Worm (Caenorhabditis elegans) whole organism, L1 larva: Measurements from ENCODE around the gene pqn-39.

Experiments used
- C16A3.4 ChIP-seq: fragments of 150-350 bp; optimal IDR thresholded peaks from 2 replicates; lab custom pipeline; 2014; ENCODE audit warnings: missing biosample characterization, missing genetic modification characterization
- C34B4.2 ChIP-seq: sonication (generic microtip); optimal IDR thresholded peaks from 2 replicates; lab custom pipeline; 2017; ENCODE audit warnings: mild to moderate bottlenecking, missing genetic modification characterization, missing compliant biosample characterization
- F16B12.6 ChIP-seq: fragments of 150-350 bp; optimal IDR thresholded peaks from 2 replicates; lab custom pipeline; 2014; ENCODE audit warnings: missing biosample characterization, missing genetic modification characterization
- alr-1 ChIP-seq: fragments of 200-800 bp; sonication (Bioruptor generic); optimal IDR thresholded peaks from 2 replicates; lab custom pipeline; 2018; ENCODE audit warnings: borderline replicate concordance, mild to moderate bottlenecking, missing genetic modification characterization, missing compliant biosample characterization
- aly-2 ChIP-seq: fragments of 150-350 bp; optimal IDR thresholded peaks from 2 replicates; lab custom pipeline; 2014; ENCODE audit warnings: missing biosample characterization, missing genetic modification characterization
- ama-1 ChIP-seq: fragments of 150-350 bp; optimal IDR thresholded peaks from 2 replicates; lab custom pipeline; 2014
- blmp-1 ChIP-seq: fragments of 150-350 bp; optimal IDR thresholded peaks from 2 replicates; lab custom pipeline; 2014; ENCODE audit warnings: missing biosample characterization, missing genetic modification characterization
- ceh-63 ChIP-seq: fragments of 200-800 bp; sonication (Bioruptor generic); optimal IDR thresholded peaks from 2 replicates; lab custom pipeline; 2018; ENCODE audit warnings: mild to moderate bottlenecking, missing genetic modification characterization, missing compliant biosample characterization
- ceh-8 ChIP-seq: fragments of 200-800 bp; sonication (Bioruptor generic); optimal IDR thresholded peaks from 2 replicates; lab custom pipeline; 2018; ENCODE audit warnings: mild to moderate bottlenecking, missing genetic modification characterization, moderate library complexity, missing compliant biosample characterization
- ceh-88 ChIP-seq: fragments of 200-800 bp; sonication (Bioruptor generic); IDR thresholded peaks from 2 replicates; pipeline ENCODE4 v1.3.6; 2022; ENCODE audit warnings: missing genetic modification characterization, missing compliant biosample characterization
- dpl-1 ChIP-seq, 3 experiments: fragments of 150-350 bp in 2 of 3; sonication (generic microtip) in 1 of 3; optimal IDR thresholded peaks; 2 replicates each; lab custom pipeline; 2014 to 2017; ENCODE audit warnings: missing biosample characterization in 3 of 3, missing genetic modification characterization in 3 of 3, missing genetic modification reagents in 3 of 3
- dsc-1 ChIP-seq: sonication (generic microtip); optimal IDR thresholded peaks from 2 replicates; lab custom pipeline; 2016; ENCODE audit warnings: mild to moderate bottlenecking, missing genetic modification characterization, missing compliant biosample characterization
- efl-1 ChIP-seq, 4 experiments: fragments of 150-350 bp; optimal IDR thresholded peaks in 3 of 4; peaks in 1 of 4; 1 replicate in 1 of 4; 2 replicates in 3 of 4; lab custom pipeline; 2014; ENCODE audit warnings: missing biosample characterization in 2 of 4, missing genetic modification characterization in 2 of 4, missing genetic modification reagents in 2 of 4
- egl-13 ChIP-seq: sonication (generic microtip); optimal IDR thresholded peaks from 2 replicates; lab custom pipeline; 2016; ENCODE audit warnings: missing genotype, missing genetic modification reagents, missing genetic modification characterization, missing compliant biosample characterization
- egl-27 ChIP-seq, 2 experiments: fragments of 150-350 bp in 1 of 2; sonication (generic microtip); optimal IDR thresholded peaks; 3 replicates each; lab custom pipeline; 2017 to 2018; ENCODE audit warnings: missing biosample characterization in 2 of 2, missing genetic modification characterization in 2 of 2, missing genetic modification reagents in 2 of 2
- elt-2 ChIP-seq: sonication (generic microtip); optimal IDR thresholded peaks from 2 replicates; lab custom pipeline; 2016; ENCODE audit warnings: missing genetic modification characterization, mild to moderate bottlenecking, inconsistent platforms, missing compliant biosample characterization, missing genetic modification reagents
- elt-3 ChIP-seq, 6 experiments: fragments of 150-350 bp in 1 of 6; sonication (generic microtip); optimal IDR thresholded peaks; 2 replicates each; lab custom pipeline; 2017 to 2018; ENCODE audit warnings: missing biosample characterization in 6 of 6, missing genetic modification characterization in 6 of 6, inconsistent platforms in 1 of 6
- fkh-10 ChIP-seq: sonication (generic microtip); optimal IDR thresholded peaks from 2 replicates; lab custom pipeline; 2017; ENCODE audit warnings: missing biosample characterization, missing genetic modification reagents, missing genetic modification characterization
- fkh-4 ChIP-seq: sonication (generic microtip); optimal IDR thresholded peaks from 2 replicates; lab custom pipeline; 2016; ENCODE audit warnings: missing compliant biosample characterization, missing genetic modification characterization, borderline replicate concordance
- fkh-8 ChIP-seq: sonication (generic microtip); optimal IDR thresholded peaks from 2 replicates; lab custom pipeline; 2016; ENCODE audit warnings: mild to moderate bottlenecking, missing genetic modification characterization, missing compliant biosample characterization
- fos-1 ChIP-seq: fragments of 150-350 bp; optimal IDR thresholded peaks from 2 replicates; lab custom pipeline; 2014; ENCODE audit warnings: missing biosample characterization, missing genetic modification characterization
- hlh-4 ChIP-seq: sonication (generic microtip); optimal IDR thresholded peaks from 2 replicates; lab custom pipeline; 2016; ENCODE audit warnings: mild to moderate bottlenecking, missing genetic modification characterization, missing compliant biosample characterization
- lin-13 ChIP-seq: fragments of 150-350 bp; optimal IDR thresholded peaks from 2 replicates; lab custom pipeline; 2014; ENCODE audit warnings: missing biosample characterization, missing genetic modification reagents, missing genetic modification characterization
- lin-14 ChIP-seq: fragments of 200-800 bp; sonication (Bioruptor generic); optimal IDR thresholded peaks from 2 replicates; lab custom pipeline; 2018; ENCODE audit warnings: mild to moderate bottlenecking, missing genetic modification characterization, moderate library complexity, missing compliant biosample characterization
- lin-35 ChIP-seq, 2 experiments: fragments of 150-350 bp; optimal IDR thresholded peaks; 2 replicates each; lab custom pipeline; 2014; ENCODE audit warnings: missing biosample characterization in 2 of 2, missing genetic modification characterization in 2 of 2, missing genetic modification reagents in 2 of 2
- lir-3 ChIP-seq: sonication (generic microtip); optimal IDR thresholded peaks from 2 replicates; lab custom pipeline; 2016; ENCODE audit warnings: mild to moderate bottlenecking, missing genetic modification characterization, moderate library complexity, missing compliant biosample characterization; ENCODE audit not compliant: poor library complexity
- lsy-2 ChIP-seq, 2 experiments: fragments of 150-350 bp; optimal IDR thresholded peaks; 2 replicates each; lab custom pipeline; 2014; ENCODE audit warnings: missing biosample characterization in 2 of 2, missing genetic modification characterization in 2 of 2
- mab-9 ChIP-seq: fragments of 200-800 bp; sonication (Bioruptor generic); IDR thresholded peaks from 2 replicates; pipeline ENCODE4 v1.3.6; 2022; ENCODE audit warnings: missing genetic modification reagents, missing genetic modification characterization, missing compliant biosample characterization
- mdl-1 ChIP-seq, 2 experiments: fragments of 150-350 bp; optimal IDR thresholded peaks; 2 replicates each; lab custom pipeline; 2014 to 2017; ENCODE audit warnings: missing biosample characterization in 2 of 2, missing genetic modification characterization in 2 of 2, inconsistent platforms in 1 of 2
- mef-2 ChIP-seq: fragments of 150-350 bp; optimal IDR thresholded peaks from 2 replicates; lab custom pipeline; 2014; ENCODE audit warnings: missing biosample characterization, missing genetic modification characterization
- nhr-11 ChIP-seq: fragments of 150-350 bp; optimal IDR thresholded peaks from 2 replicates; lab custom pipeline; 2014; ENCODE audit warnings: missing biosample characterization, missing genetic modification characterization
- nhr-12 ChIP-seq: sonication (generic microtip); optimal IDR thresholded peaks from 2 replicates; lab custom pipeline; 2017; ENCODE audit warnings: missing biosample characterization, missing genetic modification characterization
- nhr-19 ChIP-seq: fragments of 200-800 bp; sonication (Bioruptor generic); conservative IDR thresholded peaks from 2 replicates; pipeline ENCODE4 v1.3.6; 2022; ENCODE audit warnings: missing genetic modification characterization, missing compliant biosample characterization
- nhr-20 ChIP-seq: sonication (generic microtip); optimal IDR thresholded peaks from 2 replicates; lab custom pipeline; 2016; ENCODE audit warnings: mild to moderate bottlenecking, missing genetic modification characterization, missing compliant biosample characterization
- nhr-47 ChIP-seq: sonication (generic microtip); optimal IDR thresholded peaks from 2 replicates; lab custom pipeline; 2016; ENCODE audit warnings: mild to moderate bottlenecking, missing genetic modification characterization, moderate library complexity, missing compliant biosample characterization
- nhr-71 ChIP-seq: sonication (generic microtip); optimal IDR thresholded peaks from 2 replicates; lab custom pipeline; 2016; ENCODE audit warnings: mild to moderate bottlenecking, missing genetic modification characterization, moderate library complexity, missing compliant biosample characterization
- nhr-76 ChIP-seq: sonication (generic microtip); optimal IDR thresholded peaks from 2 replicates; lab custom pipeline; 2017; ENCODE audit warnings: missing biosample characterization, missing genetic modification characterization
- nhr-85 ChIP-seq: sonication (generic microtip); peaks from one replicate; lab custom pipeline; 2016; ENCODE audit warnings: missing genetic modification characterization, inconsistent platforms, missing compliant biosample characterization
- nhr-90 ChIP-seq: sonication (generic microtip); optimal IDR thresholded peaks from 2 replicates; lab custom pipeline; 2016; ENCODE audit warnings: mild to moderate bottlenecking, missing genetic modification characterization, missing compliant biosample characterization; ENCODE audit not compliant: poor library complexity
- pag-3 ChIP-seq: sonication (generic microtip); optimal IDR thresholded peaks from 2 replicates; lab custom pipeline; 2017; ENCODE audit warnings: missing genetic modification characterization, mild to moderate bottlenecking, missing compliant biosample characterization, antibody characterized with exemption, borderline replicate concordance; ENCODE audit not compliant: insufficient read depth
- pqm-1 ChIP-seq: sonication (generic microtip); optimal IDR thresholded peaks from 3 replicates; lab custom pipeline; 2017; ENCODE audit warnings: missing biosample characterization, missing genetic modification characterization
- skn-1 ChIP-seq: fragments of 150-350 bp; optimal IDR thresholded peaks from 2 replicates; lab custom pipeline; 2014; ENCODE audit warnings: missing biosample characterization, missing genetic modification characterization
- snu-23 ChIP-seq: sonication (generic microtip); optimal IDR thresholded peaks from 2 replicates; lab custom pipeline; 2016; ENCODE audit warnings: missing genetic modification characterization, missing compliant biosample characterization
- sptf-1 ChIP-seq: fragments of 150-350 bp; optimal IDR thresholded peaks from 2 replicates; lab custom pipeline; 2014; ENCODE audit warnings: missing biosample characterization, missing genetic modification characterization
- swsn-7 ChIP-seq: sonication (generic microtip); optimal IDR thresholded peaks from 2 replicates; lab custom pipeline; 2016; ENCODE audit warnings: missing genetic modification characterization, missing compliant biosample characterization
- tbx-2 ChIP-seq: sonication (generic microtip); optimal IDR thresholded peaks from 2 replicates; lab custom pipeline; 2016; ENCODE audit warnings: missing genetic modification characterization, missing compliant biosample characterization
- tlp-1 ChIP-seq: fragments of 150-350 bp; optimal IDR thresholded peaks from 2 replicates; lab custom pipeline; 2014; ENCODE audit warnings: missing biosample characterization, missing genetic modification characterization
- unc-130 ChIP-seq: fragments of 150-350 bp; optimal IDR thresholded peaks from 2 replicates; lab custom pipeline; 2017; ENCODE audit warnings: missing biosample characterization, missing genetic modification characterization, inconsistent platforms
- unc-30 ChIP-seq: sonication (generic microtip); optimal IDR thresholded peaks from 2 replicates; lab custom pipeline; 2017; ENCODE audit warnings: missing biosample characterization, missing genetic modification characterization
- unc-62 ChIP-seq: fragments of 150-350 bp; optimal IDR thresholded peaks from 2 replicates; lab custom pipeline; 2014; ENCODE audit warnings: missing biosample characterization, missing genetic modification reagents, missing genetic modification characterization
- xbp-1 ChIP-seq: sonication (generic microtip); optimal IDR thresholded peaks from 2 replicates; lab custom pipeline; 2016; ENCODE audit warnings: missing genetic modification characterization, missing compliant biosample characterization
- zag-1 ChIP-seq: fragments of 150-350 bp; optimal IDR thresholded peaks from 2 replicates; lab custom pipeline; 2014; ENCODE audit warnings: missing biosample characterization, missing genetic modification characterization

pqn-39 gene

ce11 chrX:13937350-13937749, 31.1 kb downstream of the pqn-39 start:
- TF ChIP-seq elt-3 (tag; optimal IDR thresholded peaks at IDR 0.05; lab: Kevin White, UChicago) (peak; percentile 97 to 100 (median 99)), efl-1 (optimal IDR thresholded peaks at IDR 0.05; lab: Kevin White, UChicago) (no peak), efl-1 (GFP tag; optimal IDR thresholded peaks at IDR 0.05 in 1 of 2; lab: Kevin White, UChicago) (peak in 1 of 2 experiments; percentile 12), ama-1 (no peak), ceh-88 (no peak), nhr-76 (tag; lab: Kevin White, UChicago) (no peak), unc-30 (no peak), elt-2 (peak; percentile 96), alr-1 (tag; lab: Kevin White, UChicago) (no peak), aly-2 (tag; lab: Kevin White, UChicago) (no peak), egl-13 (no peak), unc-130 (tag; lab: Kevin White, UChicago) (peak; percentile 26), snu-23 (GFP tag; lab: Kevin White, UChicago) (no peak), nhr-47 (tag; lab: Kevin White, UChicago) (no peak), lin-13 (GFP tag; lab: Kevin White, UChicago) (no peak), ceh-8 (GFP tag; lab: Kevin White, UChicago) (no peak), tlp-1 (no peak), F16B12.6 (tag; lab: Kevin White, UChicago) (no peak), C34B4.2 (tag; lab: Kevin White, UChicago) (no peak), fkh-8 (tag; lab: Kevin White, UChicago) (no peak), C16A3.4 (tag; lab: Kevin White, UChicago) (no peak), unc-62 (GFP tag; lab: Kevin White, UChicago) (no peak), dpl-1 (GFP tag; optimal IDR thresholded peaks at IDR 0.05; lab: Kevin White, UChicago) (no peak), dsc-1 (tag; lab: Kevin White, UChicago) (no peak), lsy-2 (tag; optimal IDR thresholded peaks at IDR 0.05; lab: Kevin White, UChicago) (no peak), swsn-7 (tag; lab: Kevin White, UChicago) (no peak), fkh-4 (tag; lab: Kevin White, UChicago) (no peak), egl-27 (tag; optimal IDR thresholded peaks at IDR 0.05; lab: Kevin White, UChicago) (no peak), ceh-63 (no peak), hlh-4 (tag; lab: Kevin White, UChicago) (no peak), skn-1 (no peak), fos-1 (tag; lab: Kevin White, UChicago) (no peak), nhr-71 (tag; lab: Kevin White, UChicago) (no peak), mab-9 (GFP tag; lab: Robert Waterston, UW) (no peak), lir-3 (tag; lab: Kevin White, UChicago) (no peak), pqm-1 (peak; percentile 97), sptf-1 (no peak), lin-14 (GFP tag; lab: Kevin White, UChicago) (peak; percentile 28), tbx-2 (tag; lab: Kevin White, UChicago) (no peak), nhr-20 (no peak), blmp-1 (no peak), mdl-1 (tag; optimal IDR thresholded peaks at IDR 0.05; lab: Kevin White, UChicago) (no peak), nhr-11 (tag; lab: Kevin White, UChicago) (no peak)

ce11 chrX:13936719-13937118, 31.8 kb downstream of the pqn-39 start:
- TF ChIP-seq nhr-12 (tag; lab: Kevin White, UChicago), result no peak
- TF ChIP-seq tbx-2 (tag; lab: Kevin White, UChicago), result peak; percentile 36
- peak; percentile 56 for TF ChIP-seq blmp-1
- 0 out of 2 replicates have a peak, but pooled peaks have one; percentile 7 for TF ChIP-seq nhr-19
- TF ChIP-seq fkh-10 (GFP tag; lab: Kevin White, UChicago), result no peak
- TF ChIP-seq nhr-76 (tag; lab: Kevin White, UChicago), result no peak
- peak; percentile 39 for TF ChIP-seq nhr-90 (tag; lab: Kevin White, UChicago)
- TF ChIP-seq nhr-20, result peak; percentile 67
- no peak for TF ChIP-seq efl-1 (optimal IDR thresholded peaks at IDR 0.05; lab: Kevin White, UChicago)
- TF ChIP-seq efl-1 (GFP tag; optimal IDR thresholded peaks at IDR 0.05 in 1 of 2; lab: Kevin White, UChicago), result peak in 1 of 2 experiments; percentile 59
- peak in 1 of 2 experiments; percentile 30 for TF ChIP-seq lin-35 (GFP tag; optimal IDR thresholded peaks at IDR 0.05; lab: Kevin White, UChicago)
- TF ChIP-seq snu-23 (GFP tag; lab: Kevin White, UChicago), result peak; percentile 42
- peak; percentile 68 to 98 (median 82) for TF ChIP-seq elt-3 (tag; optimal IDR thresholded peaks at IDR 0.05; lab: Kevin White, UChicago)
- TF ChIP-seq nhr-85 (tag; lab: Kevin White, UChicago), result peak; percentile 88
- no peak for TF ChIP-seq xbp-1 (tag; lab: Kevin White, UChicago)
- no peak for TF ChIP-seq mef-2 (tag; lab: Kevin White, UChicago)
- no peak for TF ChIP-seq pag-3 (tag; lab: Kevin White, UChicago)
- TF ChIP-seq lin-14 (GFP tag; lab: Kevin White, UChicago), result peak; percentile 35
- TF ChIP-seq nhr-71 (tag; lab: Kevin White, UChicago), result peak; percentile 41
- TF ChIP-seq zag-1 (tag; lab: Kevin White, UChicago), result no peak
